Fruit fly (Drosophila melanogaster): ENCODE measurements around the gene f.

- TF ChIP-seq CG9948 (tag; optimal IDR thresholded peaks at IDR 0.05) (no peak), fd96Ca (GFP tag; IDR thresholded peaks at IDR 0.05) (no peak)
Measured at dm6 chrX:17316723-17317262, 84.1 kb downstream of the f start.

All from whole organism, pupa.